Worm (Caenorhabditis elegans): ENCODE results near the gene F33H12.1.
"Not testable (repeated sequence)": the region's sequence is repeated elsewhere in the genome, so short reads cannot be mapped to it uniquely, and the experiment has no call there.

The F33H12.1 gene

ce11 chrII:2611009-2611408 lies 10.7 kb downstream of the F33H12.1 start:
- TF ChIP-seq ztf-28 (GFP tag; IDR thresholded peaks at IDR 0.05) (0 out of 2 replicates have a peak, but pooled peaks have one; percentile 9), repo-1 (tag; optimal IDR thresholded peaks at IDR 0.05) (no peak)

ce11 chrII:2612278-2612677 lies 12.0 kb downstream of the F33H12.1 start, which contains the start of gene D2062.13:
Gene D2062.13, plus strand, starts transcription at chrII:2612578.
- TF ChIP-seq hmg-1.2 (GFP tag; IDR thresholded peaks at IDR 0.05); lin-54 (GFP tag; optimal IDR thresholded peaks at IDR 0.05); bed-1 (GFP tag; IDR thresholded peaks at IDR 0.05): not testable (repeated sequence)

- not testable (repeated sequence) for TF ChIP-seq B0336.3, lin-26, Y95B8A.8 (GFP tag; IDR thresholded peaks at IDR 0.05)
Observed at ce11 chrII:2616634-2617033, 16.4 kb downstream of the F33H12.1 start, which contains the start of gene msrp-5. Gene msrp-5, plus strand, starts transcription at chrII:2616934.

ce11 chrII:2619148-2619547 lies 18.9 kb downstream of the F33H12.1 start, which contains the start of gene msrp-6:
Gene msrp-6, plus strand, starts transcription at chrII:2619448.
- not testable (repeated sequence) for TF ChIP-seq repo-1 (tag; optimal IDR thresholded peaks at IDR 0.05); F10E7.11 (tag; optimal IDR thresholded peaks at IDR 0.05); ama-1 (optimal IDR thresholded peaks at IDR 0.05); ama-1 (GFP tag; optimal IDR thresholded peaks at IDR 0.05)

- TF ChIP-seq egrh-3 (GFP tag; IDR thresholded peaks at IDR 0.05) (no peak), F52B5.7 (tag; optimal IDR thresholded peaks at IDR 0.05) (no peak), egl-44 (GFP tag; IDR thresholded peaks at IDR 0.05) (no peak), F33H1.4 (GFP tag; IDR thresholded peaks at IDR 0.05) (no peak), Y53F4B.3 (GFP tag; IDR thresholded peaks at IDR 0.05) (no peak), F57A8.1 (GFP tag; optimal IDR thresholded peaks at IDR 0.05) (no peak), ets-4 (GFP tag; optimal IDR thresholded peaks at IDR 0.05) (no peak), madf-6 (GFP tag; IDR thresholded peaks at IDR 0.05) (no peak), sdz-38 (tag; optimal IDR thresholded peaks at IDR 0.05) (no peak), unc-62 (GFP tag; optimal IDR thresholded peaks at IDR 0.05) (no peak), ztf-6 (GFP tag; IDR thresholded peaks at IDR 0.05) (no peak), fkh-3 (tag; optimal IDR thresholded peaks at IDR 0.05) (no peak), F55B11.4 (tag; optimal IDR thresholded peaks at IDR 0.05; ENCODE audit: borderline replicate concordance, insufficient read depth) (no peak), dox-1 (GFP tag; IDR thresholded peaks at IDR 0.05) (no peak), aptf-2 (GFP tag; conservative IDR thresholded peaks at IDR 0.05) (no peak), ztf-22 (GFP tag; optimal IDR thresholded peaks at IDR 0.05) (no peak), mes-4 (tag; optimal IDR thresholded peaks at IDR 0.05) (no peak)
Observed at ce11 chrII:2622480-2622879, 22.2 kb downstream of the F33H12.1 start, which contains the start of gene D2062.5. Gene D2062.5, plus strand, starts transcription at chrII:2622780.

- not testable (repeated sequence) for TF ChIP-seq lin-54 (GFP tag; optimal IDR thresholded peaks at IDR 0.05); unc-62 (GFP tag; optimal IDR thresholded peaks at IDR 0.05); K11D2.4 (GFP tag; IDR thresholded peaks at IDR 0.05)
Observed at ce11 chrII:2622936-2623452, 22.7 kb downstream of the F33H12.1 start, which contains the start of gene D2062.4. Gene D2062.4, plus strand, starts transcription at chrII:2623402.
